Fruit fly (Drosophila melanogaster): ENCODE results near the gene CG5388.
A peak's percentile ranks its signal among the peaks of the same experiment; 100 is the strongest.

CG5388 gene

dm6 chr3R:22328665-22329350 lies 11.3 kb downstream of the CG5388 start, which contains the start of gene CG7080 (continued):
- TF ChIP-seq Met (GFP tag; optimal IDR thresholded peaks at IDR 0.05) (peak; percentile 53), Sox14 (GFP tag; optimal IDR thresholded peaks at IDR 0.05) (no peak), CG16779 (tag; optimal IDR thresholded peaks at IDR 0.05) (no peak), salr (GFP tag; optimal IDR thresholded peaks at IDR 0.05) (no peak), achi (GFP tag; optimal IDR thresholded peaks at IDR 0.05) (peak; percentile 12), CG8632 (GFP tag; optimal IDR thresholded peaks at IDR 0.05) (peak; percentile 36), CG11902 (GFP tag; optimal IDR thresholded peaks at IDR 0.05) (no peak), CG9139 (GFP tag; optimal IDR thresholded peaks at IDR 0.05) (no peak)

- TF ChIP-seq Eip75B (GFP tag; optimal IDR thresholded peaks at IDR 0.05) (peak; percentile 38), topi (GFP tag; optimal IDR thresholded peaks at IDR 0.05) (peak; percentile 33), Ets96B (tag; optimal IDR thresholded peaks at IDR 0.05) (peak; percentile 77), vri (GFP tag; optimal IDR thresholded peaks at IDR 0.05) (no peak), achi (GFP tag; optimal IDR thresholded peaks at IDR 0.05) (peak; percentile 72), CG31627 (GFP tag; optimal IDR thresholded peaks at IDR 0.05) (no peak), CG1621 (tag; optimal IDR thresholded peaks at IDR 0.05) (peak; percentile 66), dsx (GFP tag; optimal IDR thresholded peaks at IDR 0.05; ENCODE audit: poor library complexity, severe bottlenecking) (peak; percentile 69), pdm3 (GFP tag; optimal IDR thresholded peaks at IDR 0.05) (peak; percentile 22), Eip93F (GFP tag; optimal IDR thresholded peaks at IDR 0.05) (no peak), svp (GFP tag) (peak; percentile 63), Hr39 (GFP tag; optimal IDR thresholded peaks at IDR 0.05) (peak; percentile 6), CG3032 (tag; optimal IDR thresholded peaks at IDR 0.05) (peak; percentile 77), CG15336 (GFP tag; IDR thresholded peaks at IDR 0.05) (peak; percentile 73), Hr38 (GFP tag; optimal IDR thresholded peaks at IDR 0.05) (no peak), Smox (GFP tag; optimal IDR thresholded peaks at IDR 0.05) (peak; percentile 20), Hr4 (GFP tag; optimal IDR thresholded peaks at IDR 0.05) (peak; percentile 44), CG10669 (GFP tag; optimal IDR thresholded peaks at IDR 0.05) (peak; percentile 66), esn (GFP tag; optimal IDR thresholded peaks at IDR 0.05) (peak; percentile 43), CG8319 (GFP tag; optimal IDR thresholded peaks at IDR 0.05) (peak; percentile 21), Sox14 (GFP tag; optimal IDR thresholded peaks at IDR 0.05) (peak; percentile 33), eg (GFP tag; IDR thresholded peaks at IDR 0.05) (0 out of 3 replicates have a peak, but pooled peaks have one; percentile 51), Ets21C (GFP tag; optimal IDR thresholded peaks at IDR 0.05) (no peak), Eip78C (GFP tag) (peak; percentile 83), CG16779 (tag; optimal IDR thresholded peaks at IDR 0.05) (peak; percentile 52), CG6792 (GFP tag; optimal IDR thresholded peaks at IDR 0.05) (peak; percentile 56), acj6 (GFP tag; optimal IDR thresholded peaks at IDR 0.05) (peak; percentile 66), fkh (GFP tag; optimal IDR thresholded peaks at IDR 0.05) (no peak), CG6276 (GFP tag; optimal IDR thresholded peaks at IDR 0.05) (peak; percentile 63), CG11294 (GFP tag; IDR thresholded peaks at IDR 0.05) (0 out of 2 replicates have a peak, but pooled peaks have one; percentile 43), Gug (GFP tag; IDR thresholded peaks at IDR 0.05) (peak; percentile 16; the same call in 1 of the 2 replicates), CG6854 (GFP tag; optimal IDR thresholded peaks at IDR 0.05) (no peak), CG10631 (GFP tag; optimal IDR thresholded peaks at IDR 0.05) (peak; percentile 79), CG8119 (GFP tag; IDR thresholded peaks at IDR 0.05) (peak; percentile 66), CG11902 (GFP tag; optimal IDR thresholded peaks at IDR 0.05) (no peak), CG8632 (GFP tag; optimal IDR thresholded peaks at IDR 0.05) (peak; percentile 60), CG6163 (GFP tag; IDR thresholded peaks at IDR 0.05) (peak; percentile 70), Sox102F (GFP tag; optimal IDR thresholded peaks at IDR 0.05) (no peak), Sox15 (GFP tag; optimal IDR thresholded peaks at IDR 0.05) (peak; percentile 11), net (GFP tag; optimal IDR thresholded peaks at IDR 0.05) (peak; percentile 71), Blimp-1 (GFP tag; optimal IDR thresholded peaks at IDR 0.05) (no peak), Met (GFP tag; optimal IDR thresholded peaks at IDR 0.05) (peak; percentile 0), CG11762 (GFP tag; optimal IDR thresholded peaks at IDR 0.05; ENCODE audit: insufficient read depth) (peak; percentile 18), CG4318 (GFP tag; optimal IDR thresholded peaks at IDR 0.05) (peak; percentile 45), CG7368 (GFP tag; optimal IDR thresholded peaks at IDR 0.05) (peak; percentile 37), dac (GFP tag; optimal IDR thresholded peaks at IDR 0.05) (peak; percentile 4)
These were observed 15.4 kb downstream of the CG5388 start for dm6 chr3R:22324736-22325135.

All from whole organism, prepupa.